Worm (Caenorhabditis elegans) whole organism, L3 larva: Measurements from ENCODE around the gene C34D10.5.

Experiments used
- ceh-28 ChIP-seq: fragments of 150-350 bp; optimal IDR thresholded peaks from 2 replicates; lab custom pipeline; 2014; ENCODE audit warnings: missing biosample characterization, missing genetic modification reagents, missing genetic modification characterization
- mdl-1 ChIP-seq: fragments of 150-350 bp; optimal IDR thresholded peaks from 2 replicates; lab custom pipeline; 2014; ENCODE audit warnings: missing biosample characterization, missing genetic modification characterization
- snpc-4 ChIP-seq: fragments of 150-350 bp; optimal IDR thresholded peaks from 2 replicates; lab custom pipeline; 2014; ENCODE audit warnings: missing biosample characterization, missing genetic modification characterization
- unc-62 ChIP-seq: fragments of 150-350 bp; sonication (generic microtip); optimal IDR thresholded peaks from 4 replicates; lab custom pipeline; 2014; ENCODE audit warnings: missing biosample characterization, missing genetic modification reagents, missing genetic modification characterization

DNA sequence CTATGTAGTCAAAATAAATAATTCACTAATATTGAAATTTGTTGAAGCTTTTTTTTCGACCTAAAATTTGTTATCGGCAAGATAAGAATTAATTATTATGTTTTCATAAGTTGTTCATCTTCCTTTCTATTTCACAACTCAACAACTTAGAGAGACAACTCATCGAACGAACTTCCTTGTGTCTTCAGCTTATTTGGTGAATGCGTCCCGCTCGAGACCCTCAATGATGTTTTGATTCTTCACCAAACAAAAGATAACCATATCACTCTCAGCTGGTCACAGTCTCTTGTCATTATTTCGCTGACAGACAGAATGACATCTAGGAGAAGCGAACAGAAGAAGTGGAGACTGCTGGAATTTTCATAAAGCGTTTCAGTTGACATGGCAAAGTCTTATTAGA, 33.1 kb upstream of the C34D10.5 start:
- TF ChIP-seq ceh-28 (tag; lab: Kevin White, UChicago) (no peak), unc-62 (GFP tag; lab: Kevin White, UChicago) (no peak), mdl-1 (no peak), snpc-4 (tag; lab: Kevin White, UChicago) (no peak)
